Fruit fly (Drosophila melanogaster): ENCODE data around the gene ND-B18.

ND-B18 gene

dm6 chrX:15045608-15046007, 17.9 kb upstream of the ND-B18 start:
- peak; percentile 9 for TF ChIP-seq rgr (GFP tag; optimal IDR thresholded peaks at IDR 0.05)
- no peak for TF ChIP-seq sv (GFP tag; optimal IDR thresholded peaks at IDR 0.05)
- TF ChIP-seq GATAd (GFP tag; optimal IDR thresholded peaks at IDR 0.05) = no peak
- TF ChIP-seq ey (GFP tag; optimal IDR thresholded peaks at IDR 0.05) = no peak
- peak; percentile 17 for TF ChIP-seq brk (GFP tag; optimal IDR thresholded peaks at IDR 0.05)
- no peak for TF ChIP-seq Dif (GFP tag; optimal IDR thresholded peaks at IDR 0.05; ENCODE audit: partially characterized antibody)
- peak; percentile 16 for TF ChIP-seq Hr83 (GFP tag; optimal IDR thresholded peaks at IDR 0.05; ENCODE audit: poor library complexity, severe bottlenecking)
- peak; percentile 22 for TF ChIP-seq Hnf4 (GFP tag; optimal IDR thresholded peaks at IDR 0.05)
- no peak for TF ChIP-seq Vsx2 (GFP tag; optimal IDR thresholded peaks at IDR 0.05; ENCODE audit: partially characterized antibody)
- TF ChIP-seq sage (GFP tag; optimal IDR thresholded peaks at IDR 0.05) = no peak
- TF ChIP-seq Mio (GFP tag; optimal IDR thresholded peaks at IDR 0.05) = no peak
- no peak for TF ChIP-seq dmrt93B (GFP tag; optimal IDR thresholded peaks at IDR 0.05)
- no peak for TF ChIP-seq OdsH (GFP tag; optimal IDR thresholded peaks at IDR 0.05)
- TF ChIP-seq N (GFP tag; optimal IDR thresholded peaks at IDR 0.05) = no peak
- TF ChIP-seq CG32264 (GFP tag; optimal IDR thresholded peaks at IDR 0.05) = no peak
- no peak for TF ChIP-seq CrebA (GFP tag; optimal IDR thresholded peaks at IDR 0.05; ENCODE audit: borderline replicate concordance)
- TF ChIP-seq dsf (GFP tag; optimal IDR thresholded peaks at IDR 0.05; ENCODE audit: borderline replicate concordance) = no peak
- no peak for TF ChIP-seq HLH106 (tag; optimal IDR thresholded peaks at IDR 0.05)
- TF ChIP-seq woc (GFP tag; optimal IDR thresholded peaks at IDR 0.05) = no peak
- no peak for TF ChIP-seq br (GFP tag; optimal IDR thresholded peaks at IDR 0.05)
- TF ChIP-seq CG9705 (GFP tag; optimal IDR thresholded peaks at IDR 0.05) = no peak
- no peak for TF ChIP-seq psq (GFP tag; optimal IDR thresholded peaks at IDR 0.05)
- no peak for TF ChIP-seq lola (GFP tag; optimal IDR thresholded peaks at IDR 0.05)
- TF ChIP-seq Myc (optimal IDR thresholded peaks at IDR 0.05) = no peak
- no peak for TF ChIP-seq fru (GFP tag; optimal IDR thresholded peaks at IDR 0.05)
- TF ChIP-seq Hr78 (GFP tag; optimal IDR thresholded peaks at IDR 0.05) = no peak
- peak; percentile 13 for TF ChIP-seq h (GFP tag; optimal IDR thresholded peaks at IDR 0.05)
- TF ChIP-seq dl (GFP tag; optimal IDR thresholded peaks at IDR 0.05; ENCODE audit: insufficient read depth in 1 of 2, partially characterized antibody in 2 of 2) = no peak
- TF ChIP-seq usp (GFP tag; optimal IDR thresholded peaks at IDR 0.05) = no peak
- TF ChIP-seq Rel (GFP tag; optimal IDR thresholded peaks at IDR 0.05) = no peak
- TF ChIP-seq Rel (tag; optimal IDR thresholded peaks at IDR 0.05) = no peak

dm6 chrX:15048713-15049112, 14.8 kb upstream of the ND-B18 start:
- no peak for TF ChIP-seq Hnf4 (GFP tag; optimal IDR thresholded peaks at IDR 0.05)
- no peak for TF ChIP-seq N (GFP tag; optimal IDR thresholded peaks at IDR 0.05)
- peak; percentile 56 for TF ChIP-seq psq (GFP tag; optimal IDR thresholded peaks at IDR 0.05)
- no peak for TF ChIP-seq tai (GFP tag; optimal IDR thresholded peaks at IDR 0.05)
- TF ChIP-seq dl (GFP tag; optimal IDR thresholded peaks at IDR 0.05; ENCODE audit: insufficient read depth in 1 of 2, partially characterized antibody in 2 of 2) = no peak
- no peak for TF ChIP-seq Jra (GFP tag; optimal IDR thresholded peaks at IDR 0.05)
- TF ChIP-seq Mio (GFP tag; optimal IDR thresholded peaks at IDR 0.05) = no peak
- peak; percentile 17 for TF ChIP-seq Dif (GFP tag; optimal IDR thresholded peaks at IDR 0.05; ENCODE audit: partially characterized antibody)
- TF ChIP-seq CG32264 (GFP tag; optimal IDR thresholded peaks at IDR 0.05) = no peak
- TF ChIP-seq rgr (GFP tag; optimal IDR thresholded peaks at IDR 0.05) = no peak
- TF ChIP-seq dsf (GFP tag; optimal IDR thresholded peaks at IDR 0.05; ENCODE audit: borderline replicate concordance) = no peak
- no peak for TF ChIP-seq lola (GFP tag; optimal IDR thresholded peaks at IDR 0.05)

- TF ChIP-seq sv (GFP tag; optimal IDR thresholded peaks at IDR 0.05) (no peak), CG9705 (GFP tag; optimal IDR thresholded peaks at IDR 0.05) (no peak)
Measured at dm6 chrX:15062619-15063018, 914 bp upstream of the ND-B18 start.

- TF ChIP-seq sage (GFP tag; optimal IDR thresholded peaks at IDR 0.05) (no peak), Sp1 (GFP tag; optimal IDR thresholded peaks at IDR 0.05) (peak; percentile 29), h (GFP tag; optimal IDR thresholded peaks at IDR 0.05) (peak; percentile 32), ey (GFP tag; optimal IDR thresholded peaks at IDR 0.05) (no peak), Hr83 (GFP tag; optimal IDR thresholded peaks at IDR 0.05; ENCODE audit: poor library complexity, severe bottlenecking) (no peak), CrebA (GFP tag; optimal IDR thresholded peaks at IDR 0.05; ENCODE audit: borderline replicate concordance) (no peak), dmrt93B (GFP tag; optimal IDR thresholded peaks at IDR 0.05) (no peak), HLH106 (tag; optimal IDR thresholded peaks at IDR 0.05) (peak; percentile 46), Myc (optimal IDR thresholded peaks at IDR 0.05) (peak; percentile 88), Mio (GFP tag; optimal IDR thresholded peaks at IDR 0.05) (no peak), Hnf4 (GFP tag; optimal IDR thresholded peaks at IDR 0.05) (no peak), Rel (GFP tag; optimal IDR thresholded peaks at IDR 0.05) (no peak), Rel (tag; optimal IDR thresholded peaks at IDR 0.05) (peak; percentile 73), usp (GFP tag; optimal IDR thresholded peaks at IDR 0.05) (no peak), Abd-B (GFP tag; optimal IDR thresholded peaks at IDR 0.05) (no peak), psq (GFP tag; optimal IDR thresholded peaks at IDR 0.05) (peak; percentile 20), rgr (GFP tag; optimal IDR thresholded peaks at IDR 0.05) (no peak), tai (GFP tag; optimal IDR thresholded peaks at IDR 0.05) (no peak), foxo (GFP tag; optimal IDR thresholded peaks at IDR 0.05) (peak in 1 of 2 experiments; percentile 16), jim (GFP tag; optimal IDR thresholded peaks at IDR 0.05) (no peak), OdsH (GFP tag; optimal IDR thresholded peaks at IDR 0.05) (no peak), brk (GFP tag; optimal IDR thresholded peaks at IDR 0.05) (no peak), CG9705 (GFP tag; optimal IDR thresholded peaks at IDR 0.05) (no peak), dsf (GFP tag; optimal IDR thresholded peaks at IDR 0.05; ENCODE audit: borderline replicate concordance) (no peak), dl (GFP tag; optimal IDR thresholded peaks at IDR 0.05; ENCODE audit: insufficient read depth in 1 of 2, partially characterized antibody in 2 of 2) (no peak), Vsx2 (GFP tag; optimal IDR thresholded peaks at IDR 0.05; ENCODE audit: partially characterized antibody) (no peak), woc (GFP tag; optimal IDR thresholded peaks at IDR 0.05) (peak; percentile 74), sv (GFP tag; optimal IDR thresholded peaks at IDR 0.05) (no peak), CG32264 (GFP tag; optimal IDR thresholded peaks at IDR 0.05) (no peak), Dfd (GFP tag; optimal IDR thresholded peaks at IDR 0.05) (no peak)
Measured at dm6 chrX:15066374-15067057, 3.0 kb downstream of the ND-B18 start, which contains the start of the genes opm and dob. Gene opm (minus strand): TSS chrX:15066432. Gene dob (plus strand): TSS chrX:15067007.

All from whole organism, wandering third instar larva.